Worm (Caenorhabditis elegans): ENCODE results near the gene acr-17.
A peak's percentile ranks its signal among the peaks of the same experiment; 100 is the strongest.

The acr-17 gene

DNA sequence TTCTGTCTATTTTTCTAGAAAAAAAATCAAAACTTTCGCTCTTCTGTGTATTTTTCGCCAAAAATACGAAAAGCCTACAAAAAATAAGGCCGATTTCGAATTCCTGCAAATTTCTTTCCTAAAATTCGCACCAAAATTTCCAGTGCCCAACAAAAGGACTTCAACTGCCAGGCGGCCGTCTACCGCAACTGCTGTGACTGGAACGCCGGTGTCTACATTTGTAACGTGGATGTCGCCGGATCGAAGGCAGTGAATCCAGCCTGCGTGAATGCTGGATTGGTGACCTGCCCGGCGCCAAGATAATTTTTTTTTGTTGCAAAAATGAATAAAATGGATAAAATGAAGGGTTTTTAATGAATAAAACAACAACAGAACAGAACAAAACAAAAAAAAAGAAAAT, 6.6 kb upstream of the acr-17 start:
- TF ChIP-seq blmp-1 (tag; optimal IDR thresholded peaks at IDR 0.05; ENCODE audit: insufficient read depth): no peak
- TF ChIP-seq sem-4 (tag; optimal IDR thresholded peaks at IDR 0.05): no peak
- TF ChIP-seq ztf-4 (tag; optimal IDR thresholded peaks at IDR 0.05): no peak
- no peak for TF ChIP-seq egl-27 (tag; optimal IDR thresholded peaks at IDR 0.05)
- TF ChIP-seq nhr-10 (tag; optimal IDR thresholded peaks at IDR 0.05): no peak

DNA sequence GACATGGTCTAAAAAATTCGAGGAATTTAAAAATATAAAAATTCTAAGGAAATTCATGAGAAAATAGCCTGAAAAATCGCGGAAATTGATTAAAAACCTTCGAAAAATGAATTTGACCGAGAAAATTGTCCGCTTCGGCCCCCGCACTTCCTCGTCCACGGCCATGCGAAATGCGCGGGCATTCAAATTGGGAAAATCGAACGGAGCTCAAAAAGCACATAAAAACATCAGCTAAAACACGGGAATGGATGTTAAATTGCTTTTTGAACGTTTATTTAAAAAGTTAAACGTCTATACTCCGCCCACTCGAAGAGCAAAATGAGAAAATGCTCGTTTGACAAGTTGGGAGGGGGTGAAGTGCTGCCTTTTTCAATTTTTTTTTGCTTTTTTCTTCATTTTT, 5.4 kb upstream of the acr-17 start, which contains the start of gene F53E10.6:
TSS of gene F53E10.6 (minus strand) at position 8 of the 400 bp plus-strand sequence.
- TF ChIP-seq snpc-4 (tag; optimal IDR thresholded peaks at IDR 0.05) (no peak), lsy-2 (tag; optimal IDR thresholded peaks at IDR 0.05) (peak in 1 of 2 experiments; percentile 40), nhr-21 (tag; optimal IDR thresholded peaks at IDR 0.05) (no peak), ztf-4 (tag; optimal IDR thresholded peaks at IDR 0.05) (no peak), R02D3.7 (tag; optimal IDR thresholded peaks at IDR 0.05) (no peak), C34F6.9 (tag; optimal IDR thresholded peaks at IDR 0.05) (peak; percentile 38), gmeb-1 (tag; optimal IDR thresholded peaks at IDR 0.05) (peak; percentile 89), unc-62 (GFP tag; optimal IDR thresholded peaks at IDR 0.05) (no peak), lin-13 (GFP tag; optimal IDR thresholded peaks at IDR 0.05) (no peak), unc-55 (GFP tag; optimal IDR thresholded peaks at IDR 0.05) (peak; percentile 46)

- TF ChIP-seq nhr-23 (tag; optimal IDR thresholded peaks at IDR 0.05) (no peak), sma-3 (GFP tag; optimal IDR thresholded peaks at IDR 0.05) (peak; percentile 60), gmeb-1 (tag; optimal IDR thresholded peaks at IDR 0.05) (peak; percentile 69), mdl-1 (tag; optimal IDR thresholded peaks at IDR 0.05) (no peak), ztf-4 (tag; optimal IDR thresholded peaks at IDR 0.05) (no peak), peb-1 (tag; optimal IDR thresholded peaks at IDR 0.05) (no peak), unc-62 (GFP tag; optimal IDR thresholded peaks at IDR 0.05) (no peak), nhr-25 (tag; optimal IDR thresholded peaks at IDR 0.05) (peak; percentile 70), sma-9 (GFP tag; optimal IDR thresholded peaks at IDR 0.05) (no peak), sma-9 (tag; optimal IDR thresholded peaks at IDR 0.05) (no peak), nhr-11 (tag; optimal IDR thresholded peaks at IDR 0.05) (no peak), unc-55 (GFP tag; optimal IDR thresholded peaks at IDR 0.05) (no peak), ztf-11 (tag; optimal IDR thresholded peaks at IDR 0.05) (no peak), nhr-237 (tag; optimal IDR thresholded peaks at IDR 0.05) (no peak), nhr-6 (tag; optimal IDR thresholded peaks at IDR 0.05) (peak; percentile 13), crh-2 (tag; optimal IDR thresholded peaks at IDR 0.05) (peak; percentile 57), ama-1 (optimal IDR thresholded peaks at IDR 0.05) (no peak), F13H6.1 (tag; optimal IDR thresholded peaks at IDR 0.05) (peak; percentile 64), unc-39 (tag; optimal IDR thresholded peaks at IDR 0.05) (no peak), nhr-129 (tag; optimal IDR thresholded peaks at IDR 0.05) (peak; percentile 49), Y55F3AM.14 (GFP tag; optimal IDR thresholded peaks at IDR 0.05) (no peak), skn-1 (tag; optimal IDR thresholded peaks at IDR 0.05) (peak; percentile 43), fos-1 (tag; optimal IDR thresholded peaks at IDR 0.05) (peak; percentile 49), lsy-2 (tag; optimal IDR thresholded peaks at IDR 0.05) (peak in 1 of 2 experiments; percentile 49)
These were observed 6.7 kb downstream of the acr-17 start, which contains the start of gene F53E10.1 for ce11 chrV:2614986-2615687. F53E10.1 (plus strand) TSS chrV:2615310.

DNA sequence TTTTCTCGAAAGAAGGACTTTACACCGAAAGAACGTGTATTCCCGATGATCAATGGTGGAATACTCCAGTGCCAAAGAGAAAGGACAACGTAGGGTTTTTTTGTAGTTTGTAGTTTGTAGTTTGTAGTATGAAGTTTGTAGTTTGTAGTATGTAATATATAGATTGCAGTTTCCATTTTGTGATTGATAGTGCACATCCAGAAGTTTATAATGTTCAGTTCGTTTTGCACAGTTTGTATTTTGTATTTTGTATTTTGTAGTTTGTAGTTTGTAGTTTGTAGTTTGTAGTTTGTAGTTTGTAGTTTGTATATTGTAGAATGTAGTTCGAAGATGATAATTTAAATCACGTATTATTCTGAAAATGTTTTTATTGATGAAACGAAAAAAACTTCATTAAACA, 9.0 kb downstream of the acr-17 start:
- TF ChIP-seq zag-1 (tag; optimal IDR thresholded peaks at IDR 0.05) (no peak), nhr-21 (tag; optimal IDR thresholded peaks at IDR 0.05) (no peak), lin-13 (GFP tag; optimal IDR thresholded peaks at IDR 0.05) (no peak), R02D3.7 (tag; optimal IDR thresholded peaks at IDR 0.05) (no peak), C34F6.9 (tag; optimal IDR thresholded peaks at IDR 0.05) (no peak), nhr-237 (tag; optimal IDR thresholded peaks at IDR 0.05) (no peak), nhr-129 (tag; optimal IDR thresholded peaks at IDR 0.05) (no peak), nhr-11 (tag; optimal IDR thresholded peaks at IDR 0.05) (no peak), mdl-1 (tag; optimal IDR thresholded peaks at IDR 0.05) (no peak), nhr-23 (tag; optimal IDR thresholded peaks at IDR 0.05) (no peak), sem-4 (tag; optimal IDR thresholded peaks at IDR 0.05) (no peak)

ce11 chrV:2621879-2622278, 13.4 kb downstream of the acr-17 start, which contains the start of gene srh-271:
srh-271 (minus strand) TSS chrV:2621979.
- no peak for TF ChIP-seq nhr-77 (tag; optimal IDR thresholded peaks at IDR 0.05)
- no peak for TF ChIP-seq mab-5 (tag; optimal IDR thresholded peaks at IDR 0.05)
- no peak for TF ChIP-seq nhr-10 (tag; optimal IDR thresholded peaks at IDR 0.05)
- TF ChIP-seq nhr-12 (tag; optimal IDR thresholded peaks at IDR 0.05): no peak
- TF ChIP-seq lin-13 (GFP tag; optimal IDR thresholded peaks at IDR 0.05): no peak
- TF ChIP-seq nhr-21 (tag; optimal IDR thresholded peaks at IDR 0.05): no peak
- no peak for TF ChIP-seq nhr-237 (tag; optimal IDR thresholded peaks at IDR 0.05)
- TF ChIP-seq R02D3.7 (tag; optimal IDR thresholded peaks at IDR 0.05): no peak
- no peak for TF ChIP-seq crh-2 (tag; optimal IDR thresholded peaks at IDR 0.05)
- TF ChIP-seq Y55F3AM.14 (GFP tag; optimal IDR thresholded peaks at IDR 0.05): no peak
- no peak for TF ChIP-seq unc-55 (GFP tag; optimal IDR thresholded peaks at IDR 0.05)
- no peak for TF ChIP-seq nhr-25 (tag; optimal IDR thresholded peaks at IDR 0.05)
